Worm (Caenorhabditis elegans) whole organism, L2 larva: ENCODE data around the gene T01B10.5.

ENCODE experiments used
- C34F6.9 ChIP-seq: fragments of 150-350 bp; optimal IDR thresholded peaks from 2 replicates; lab custom pipeline; 2014; ENCODE audit warnings: missing biosample characterization, missing genetic modification characterization
- elt-1 ChIP-seq: fragments of 150-350 bp; optimal IDR thresholded peaks from 2 replicates; lab custom pipeline; 2014; ENCODE audit warnings: missing biosample characterization, missing genetic modification characterization
- nhr-25 ChIP-seq: fragments of 150-350 bp; sonication (generic microtip); optimal IDR thresholded peaks from 3 replicates; lab custom pipeline; 2014; ENCODE audit warnings: missing biosample characterization, missing genetic modification characterization
- nhr-77 ChIP-seq: fragments of 150-350 bp; optimal IDR thresholded peaks from 2 replicates; lab custom pipeline; 2014; ENCODE audit warnings: missing biosample characterization, missing genetic modification characterization

DNA sequence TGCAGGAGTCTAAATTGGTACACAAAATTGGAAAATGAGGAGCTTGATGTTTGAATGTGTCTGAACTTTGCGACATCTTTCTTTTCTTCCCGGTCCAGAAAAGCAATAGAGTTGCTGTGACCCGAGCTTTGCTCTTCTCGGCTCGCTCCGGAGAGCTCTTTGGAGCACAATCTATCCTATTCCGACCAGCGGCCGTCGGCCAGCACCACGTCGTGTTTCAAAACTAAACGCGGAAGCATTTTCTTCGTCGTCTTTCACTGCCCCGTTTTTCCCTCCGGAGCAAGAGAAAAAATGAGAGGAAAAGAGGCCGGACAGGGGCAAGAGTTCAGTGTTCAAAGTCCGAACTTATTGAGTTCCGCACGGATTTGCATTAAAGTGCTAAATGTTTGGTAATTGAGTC, 16.1 kb upstream of the T01B10.5 start:
- TF ChIP-seq elt-1 (no peak), nhr-77 (no peak), C34F6.9 (no peak), nhr-25 (tag; lab: Kevin White, UChicago) (no peak)
